Worm (Caenorhabditis elegans): ENCODE measurements around the gene rga-1.

DNA sequence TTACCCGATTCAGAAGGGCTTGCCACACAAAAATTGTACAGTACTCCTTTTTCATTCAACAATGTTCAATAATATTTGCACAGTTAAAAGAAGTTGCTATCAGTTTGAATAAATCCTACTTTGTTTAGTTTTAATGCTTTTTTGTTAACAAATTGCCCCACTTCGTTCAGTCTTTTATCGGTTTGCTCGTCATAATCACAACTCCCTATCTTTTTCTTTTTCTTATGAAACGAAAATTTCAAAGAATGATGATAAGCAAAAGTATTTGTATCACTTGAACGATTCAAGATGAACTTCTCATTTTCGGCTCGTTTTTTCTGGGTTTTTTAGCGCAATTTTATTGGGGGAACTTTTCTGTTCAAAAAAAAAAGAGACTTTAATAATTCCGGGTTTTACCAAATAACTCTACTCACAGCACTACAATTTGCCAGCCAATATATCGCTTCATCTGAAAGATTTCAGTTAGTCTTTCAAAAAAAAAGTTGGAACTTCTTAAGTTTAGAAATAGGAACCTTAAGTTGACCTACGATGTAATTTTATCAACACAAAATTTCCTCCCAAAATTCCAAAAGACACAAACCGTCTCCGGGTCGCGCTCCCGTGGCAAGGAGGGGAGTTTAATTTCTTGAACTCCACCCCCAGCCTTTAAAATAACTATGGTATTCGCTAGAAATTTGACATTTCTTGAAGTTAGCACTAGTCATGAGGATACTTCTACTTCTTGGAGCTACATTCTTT lies 39.9 kb upstream of the rga-1 start, which contains the start of gene C05D12.3:
- TF ChIP-seq ref-1 (GFP tag; conservative IDR thresholded peaks at IDR 0.05) = no peak
- TF ChIP-seq ztf-23 (GFP tag; IDR thresholded peaks at IDR 0.05) = no peak
- no peak for TF ChIP-seq ztf-29 (GFP tag; IDR thresholded peaks at IDR 0.05)
- TF ChIP-seq T22C8.4 (GFP tag; IDR thresholded peaks at IDR 0.05) = no peak
- no peak for TF ChIP-seq cog-1 (tag; optimal IDR thresholded peaks at IDR 0.05)
- TF ChIP-seq flt-1 (GFP tag; IDR thresholded peaks at IDR 0.05) = no peak
- TF ChIP-seq med-1 (GFP tag; optimal IDR thresholded peaks at IDR 0.05; ENCODE audit: insufficient read depth) = no peak
